Fruit fly (Drosophila melanogaster) whole organism, wandering third instar larva: ENCODE data around the gene CG42269.

Source experiments
- Hr83 ChIP-seq: fragments of 200-300 bp; sonication (Bioruptor generic); optimal IDR thresholded peaks from 2 replicates; lab custom pipeline; 2016; ENCODE audit warnings: missing biosample characterization, mild to moderate bottlenecking, missing genetic modification characterization, moderate library complexity; ENCODE audit not compliant: poor library complexity, severe bottlenecking
- Myc ChIP-seq: fragments of >200 bp; optimal IDR thresholded peaks from 2 replicates; lab custom pipeline; 2017
- dmrt93B ChIP-seq: fragments of 200-800 bp; sonication (Bioruptor generic); optimal IDR thresholded peaks from 2 replicates; lab custom pipeline; 2018; ENCODE audit warnings: missing biosample characterization, mild to moderate bottlenecking, missing genetic modification characterization
- h ChIP-seq: fragments of 200-800 bp; sonication (Bioruptor generic); optimal IDR thresholded peaks from 3 replicates; lab custom pipeline; 2016; ENCODE audit warnings: missing biosample characterization, mild to moderate bottlenecking, missing genetic modification characterization
- tai ChIP-seq: sonication (Bioruptor generic); optimal IDR thresholded peaks from 2 replicates; lab custom pipeline; 2016; ENCODE audit warnings: missing biosample characterization, missing genetic modification characterization

DNA sequence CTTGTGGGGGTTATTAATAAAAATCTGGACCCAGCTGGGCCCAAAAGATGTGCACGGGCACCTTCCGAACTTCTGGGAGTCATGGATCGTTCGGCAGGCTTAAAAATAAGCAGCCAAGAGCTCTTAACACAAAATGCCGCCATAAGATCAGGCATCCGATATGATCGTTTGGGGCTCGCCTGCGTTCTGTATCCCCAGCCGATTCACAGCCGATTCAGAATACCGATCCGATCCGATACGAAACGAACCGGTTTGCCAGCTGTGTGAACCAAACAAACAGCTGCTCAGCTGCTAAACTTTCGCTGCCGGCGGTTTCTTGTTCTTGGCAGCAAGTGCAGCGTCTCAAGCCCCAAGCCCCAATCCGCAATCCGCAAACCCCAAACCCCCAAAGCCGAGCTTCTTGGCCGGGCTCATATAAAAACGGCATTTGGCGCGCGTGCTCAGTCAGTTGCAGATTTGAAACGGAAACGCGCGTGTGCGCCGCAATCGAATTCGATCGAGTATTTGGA is at the start of gene CG42269:
- TF ChIP-seq h: peak; percentile 44
- no peak for TF ChIP-seq dmrt93B (GFP tag; lab: Kevin White, UChicago)
- TF ChIP-seq tai (GFP tag; lab: Kevin White, UChicago): no peak
- TF ChIP-seq Hr83: no peak
- no peak for TF ChIP-seq Myc (lab: Kevin White, UChicago)
